Worm (Caenorhabditis elegans) whole organism, L4 larva: ENCODE results near the gene glb-24.
A peak's percentile ranks its signal among the peaks of the same experiment; 100 is the strongest.

Experiments used
- F10B5.3 ChIP-seq: sonication (generic microtip); optimal IDR thresholded peaks from 2 replicates; lab custom pipeline; 2016; ENCODE audit warnings: mild to moderate bottlenecking, missing genetic modification characterization, missing compliant biosample characterization
- F26F4.8 ChIP-seq: fragments of 200-800 bp; sonication (Bioruptor generic); conservative IDR thresholded peaks from 2 replicates; pipeline ENCODE4 v1.3.6; 2022; ENCODE audit warnings: missing genetic modification characterization, missing compliant biosample characterization
- F49E8.2 ChIP-seq: sonication (generic microtip); optimal IDR thresholded peaks from 2 replicates; lab custom pipeline; 2016; ENCODE audit warnings: missing compliant biosample characterization, mild to moderate bottlenecking, missing genetic modification characterization, borderline replicate concordance
- Y48G9A.11 ChIP-seq: fragments of 200-800 bp; sonication (Bioruptor generic); IDR thresholded peaks from 2 replicates; pipeline ENCODE4 v1.3.6; 2022; ENCODE audit warnings: missing genetic modification reagents, missing genetic modification characterization, missing compliant biosample characterization
- Y75B8A.6 ChIP-seq: fragments of 200-800 bp; sonication (Bioruptor generic); IDR thresholded peaks from 2 replicates; pipeline ENCODE4 v1.3.6; 2022; ENCODE audit warnings: missing genetic modification reagents, missing genetic modification characterization, missing compliant biosample characterization
- ZK546.5 ChIP-seq, 2 experiments: sonication (generic microtip); optimal IDR thresholded peaks; 2 replicates each; lab custom pipeline; 2017; ENCODE audit warnings: missing biosample characterization in 2 of 2, missing genetic modification characterization in 2 of 2
- aha-1 ChIP-seq: fragments of 150-350 bp; peaks from one replicate; lab custom pipeline; 2014; ENCODE audit warnings: missing biosample characterization, missing genetic modification characterization
- aly-2 ChIP-seq: sonication (generic microtip); optimal IDR thresholded peaks from 2 replicates; lab custom pipeline; 2018; ENCODE audit warnings: missing biosample characterization, missing genetic modification characterization
- ama-1 ChIP-seq: fragments of 150-350 bp; optimal IDR thresholded peaks from 2 replicates; lab custom pipeline; 2014; ENCODE audit warnings: inconsistent platforms, mixed read lengths
- ceh-20 ChIP-seq: fragments of 200-800 bp; sonication (Bioruptor generic); IDR thresholded peaks from 2 replicates; pipeline ENCODE4 v1.3.6; 2022; ENCODE audit warnings: missing genetic modification reagents, missing genetic modification characterization, missing compliant biosample characterization
- ceh-28 ChIP-seq: fragments of 150-350 bp; optimal IDR thresholded peaks from 2 replicates; lab custom pipeline; 2014; ENCODE audit warnings: missing biosample characterization, missing genetic modification reagents, missing genetic modification characterization
- ceh-44 ChIP-seq: fragments of 200-800 bp; sonication (Bioruptor generic); IDR thresholded peaks from 2 replicates; pipeline ENCODE4 v1.3.6; 2022; ENCODE audit warnings: missing genetic modification reagents, missing genetic modification characterization, missing compliant biosample characterization
- ces-1 ChIP-seq: fragments of 150-350 bp; sonication (generic microtip); optimal IDR thresholded peaks from 4 replicates; lab custom pipeline; 2014; ENCODE audit warnings: missing biosample characterization, missing genetic modification reagents, missing genetic modification characterization
- cey-2 ChIP-seq: sonication (generic microtip); optimal IDR thresholded peaks from 3 replicates; lab custom pipeline; 2017; ENCODE audit warnings: missing genetic modification characterization, mild to moderate bottlenecking, missing compliant biosample characterization, antibody characterized with exemption, borderline replicate concordance; ENCODE audit not compliant: insufficient read depth
- ctbp-1 ChIP-seq: fragments of 200-800 bp; sonication (Bioruptor generic); IDR thresholded peaks from 2 replicates; pipeline ENCODE4 v1.3.6; 2022; ENCODE audit warnings: missing genetic modification reagents, missing genetic modification characterization, missing compliant biosample characterization
- dmd-8 ChIP-seq: fragments of 200-800 bp; sonication (Bioruptor generic); IDR thresholded peaks from 2 replicates; pipeline ENCODE4 v1.3.6; 2022; ENCODE audit warnings: missing genetic modification characterization, missing compliant biosample characterization
- dpl-1 ChIP-seq: fragments of 150-350 bp; optimal IDR thresholded peaks from 2 replicates; lab custom pipeline; 2014; ENCODE audit warnings: missing biosample characterization, missing genetic modification reagents, missing genetic modification characterization
- dve-1 ChIP-seq: sonication (generic microtip); optimal IDR thresholded peaks from 2 replicates; lab custom pipeline; 2017; ENCODE audit warnings: antibody characterized with exemption, mild to moderate bottlenecking, missing genetic modification characterization, missing compliant biosample characterization; ENCODE audit not compliant: insufficient read depth
- egl-43 ChIP-seq: fragments of 200-800 bp; sonication (Bioruptor generic); IDR thresholded peaks from 2 replicates; pipeline ENCODE4 v1.3.6; 2022; ENCODE audit warnings: missing genetic modification reagents, missing genetic modification characterization, missing compliant biosample characterization
- hif-1 ChIP-seq, 2 experiments: sonication (generic microtip); optimal IDR thresholded peaks; 2 replicates each; lab custom pipeline; 2016 to 2017; ENCODE audit warnings: missing compliant biosample characterization in 2 of 2, missing genetic modification characterization in 2 of 2, missing genetic modification reagents in 2 of 2, missing genotype in 2 of 2, mild to moderate bottlenecking in 1 of 2
- hlh-11 ChIP-seq: fragments of 200-800 bp; sonication (Bioruptor generic); optimal IDR thresholded peaks from 2 replicates; lab custom pipeline; 2018; ENCODE audit warnings: mild to moderate bottlenecking, missing genetic modification characterization, missing compliant biosample characterization
- hlh-30 ChIP-seq: sonication (generic microtip); optimal IDR thresholded peaks from 2 replicates; lab custom pipeline; 2017; ENCODE audit warnings: antibody characterized with exemption, mild to moderate bottlenecking, missing genetic modification characterization, missing compliant biosample characterization; ENCODE audit not compliant: insufficient read depth
- hmg-1.1 ChIP-seq: fragments of 200-800 bp; sonication (Bioruptor generic); IDR thresholded peaks from 2 replicates; pipeline ENCODE4 v1.3.6; 2022; ENCODE audit warnings: missing genetic modification reagents, missing genetic modification characterization, missing compliant biosample characterization
- madf-5 ChIP-seq, 2 experiments: fragments of 200-800 bp; sonication (Bioruptor generic); IDR thresholded peaks; 2 replicates each; pipeline ENCODE4 v1.3.6; 2022; ENCODE audit warnings: missing compliant biosample characterization in 2 of 2, missing genetic modification characterization in 2 of 2
- madf-9 ChIP-seq: fragments of 200-800 bp; sonication (Bioruptor generic); conservative IDR thresholded peaks from 2 replicates; pipeline ENCODE4 v1.3.6; 2022; ENCODE audit warnings: missing genetic modification reagents, missing genetic modification characterization, missing compliant biosample characterization
- mdl-1 ChIP-seq, 2 experiments: fragments of 150-350 bp in 1 of 2; sonication (generic microtip) in 1 of 2; optimal IDR thresholded peaks; 2 replicates each; lab custom pipeline; 2014 to 2017; ENCODE audit warnings: missing biosample characterization in 2 of 2, missing genetic modification characterization in 2 of 2
- mdt-29 ChIP-seq: fragments of 200-800 bp; sonication (Bioruptor generic); IDR thresholded peaks from 2 replicates; pipeline ENCODE4 v1.3.6; 2022; ENCODE audit warnings: missing genetic modification reagents, missing genetic modification characterization, missing compliant biosample characterization
- mep-1 ChIP-seq: fragments of 150-350 bp; sonication (generic microtip); optimal IDR thresholded peaks from 3 replicates; lab custom pipeline; 2014; ENCODE audit warnings: missing biosample characterization, missing genetic modification characterization
- mxl-2 ChIP-seq: fragments of 200-800 bp; sonication (Bioruptor generic); conservative IDR thresholded peaks from 2 replicates; pipeline ENCODE4 v1.3.6; 2022; ENCODE audit warnings: missing genetic modification reagents, missing genetic modification characterization, missing compliant biosample characterization
- nhr-10 ChIP-seq: fragments of 150-350 bp; optimal IDR thresholded peaks from 2 replicates; lab custom pipeline; 2014; ENCODE audit warnings: missing biosample characterization, missing genetic modification characterization
- nhr-111 ChIP-seq: fragments of 200-800 bp; sonication (Bioruptor generic); optimal IDR thresholded peaks from 2 replicates; lab custom pipeline; 2018; ENCODE audit warnings: mild to moderate bottlenecking, missing genetic modification characterization, missing compliant biosample characterization
- nhr-25 ChIP-seq: sonication (generic microtip); optimal IDR thresholded peaks from 2 replicates; lab custom pipeline; 2017; ENCODE audit warnings: missing genetic modification characterization, mild to moderate bottlenecking, missing compliant biosample characterization, antibody characterized with exemption, moderate library complexity, borderline replicate concordance; ENCODE audit not compliant: insufficient read depth
- nhr-28 ChIP-seq: fragments of 150-350 bp; optimal IDR thresholded peaks from 2 replicates; lab custom pipeline; 2014; ENCODE audit warnings: missing biosample characterization, missing genetic modification characterization
- nhr-41 ChIP-seq: fragments of 200-800 bp; sonication (Bioruptor generic); IDR thresholded peaks from 2 replicates; pipeline ENCODE4 v1.3.6; 2022; ENCODE audit warnings: missing genetic modification reagents, missing genetic modification characterization, missing compliant biosample characterization
- nhr-48 ChIP-seq: sonication (generic microtip); optimal IDR thresholded peaks from 2 replicates; lab custom pipeline; 2016; ENCODE audit warnings: mild to moderate bottlenecking, missing genetic modification characterization, missing compliant biosample characterization
- nhr-6 ChIP-seq: fragments of 150-350 bp; optimal IDR thresholded peaks from 2 replicates; lab custom pipeline; 2014; ENCODE audit warnings: missing biosample characterization, missing genetic modification characterization
- rbr-2 ChIP-seq: sonication (generic microtip); optimal IDR thresholded peaks from 2 replicates; lab custom pipeline; 2016; ENCODE audit warnings: missing genotype, missing genetic modification characterization, missing compliant biosample characterization
- saeg-2 ChIP-seq: fragments of 200-800 bp; sonication (Bioruptor generic); IDR thresholded peaks from 2 replicates; pipeline ENCODE4 v1.3.6; 2022; ENCODE audit warnings: missing genetic modification reagents, missing genetic modification characterization, missing compliant biosample characterization
- snpc-1.2 ChIP-seq: fragments of 200-800 bp; sonication (Bioruptor generic); IDR thresholded peaks from 2 replicates; pipeline ENCODE4 v1.3.6; 2022; ENCODE audit warnings: missing genetic modification reagents, missing genetic modification characterization, missing compliant biosample characterization
- snpc-4 ChIP-seq: fragments of 150-350 bp; optimal IDR thresholded peaks from 2 replicates; lab custom pipeline; 2014; ENCODE audit warnings: missing biosample characterization, missing genetic modification characterization
- unc-130 ChIP-seq: sonication (generic microtip); optimal IDR thresholded peaks from 2 replicates; lab custom pipeline; 2016; ENCODE audit warnings: missing genetic modification reagents, missing genetic modification characterization, missing compliant biosample characterization
- unc-62 ChIP-seq, 3 experiments: fragments of 150-350 bp in 1 of 3; sonication (generic microtip); optimal IDR thresholded peaks in 2 of 3; peaks in 1 of 3; 1 replicate in 1 of 3; 2 replicates in 2 of 3; lab custom pipeline; 2014 to 2017; ENCODE audit warnings: missing biosample characterization in 3 of 3, missing genetic modification characterization in 3 of 3, missing genetic modification reagents in 3 of 3, missing genotype in 1 of 3
- zag-1 ChIP-seq: fragments of 150-350 bp; optimal IDR thresholded peaks from 2 replicates; lab custom pipeline; 2014; ENCODE audit warnings: missing biosample characterization, missing genetic modification characterization
- zfp-2 ChIP-seq: sonication (generic microtip); optimal IDR thresholded peaks from 2 replicates; lab custom pipeline; 2016; ENCODE audit warnings: mild to moderate bottlenecking, missing genetic modification characterization, missing compliant biosample characterization
- zfp-3 ChIP-seq: fragments of 200-800 bp; sonication (Bioruptor generic); conservative IDR thresholded peaks from 2 replicates; pipeline ENCODE4 v1.3.6; 2022; ENCODE audit warnings: missing genetic modification reagents, missing genetic modification characterization, missing compliant biosample characterization
- zip-11 ChIP-seq: fragments of 200-800 bp; sonication (Bioruptor generic); IDR thresholded peaks from 2 replicates; pipeline ENCODE4 v1.3.6; 2022; ENCODE audit warnings: missing genetic modification characterization, missing compliant biosample characterization
- zip-2 ChIP-seq: fragments of 150-350 bp; optimal IDR thresholded peaks from 2 replicates; lab custom pipeline; 2014; ENCODE audit warnings: missing biosample characterization, missing genetic modification characterization
- ztf-7 ChIP-seq: fragments of 150-350 bp; optimal IDR thresholded peaks from 2 replicates; lab custom pipeline; 2014; ENCODE audit warnings: missing biosample characterization, missing genetic modification characterization

Gene glb-24

DNA sequence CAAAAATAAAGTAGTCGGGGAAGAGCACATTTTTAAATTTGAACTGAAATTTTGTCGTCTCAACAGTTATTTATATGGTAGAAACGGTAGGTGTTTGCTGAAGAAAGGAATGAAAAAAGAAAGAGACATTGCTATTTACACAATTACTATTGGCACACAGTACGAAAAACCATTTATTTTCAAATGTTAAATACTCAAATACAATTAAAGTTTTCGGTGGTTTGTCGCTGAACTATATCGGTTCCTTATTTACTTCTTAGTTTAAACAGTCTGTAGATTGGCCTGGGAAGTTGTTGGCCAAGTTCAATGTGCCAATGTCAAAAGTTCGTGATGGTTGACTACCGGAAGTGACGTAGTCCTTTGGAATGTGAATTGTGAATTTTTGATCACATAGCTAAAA is 18.3 kb upstream of the glb-24 start, which contains the start of gene ttr-27:
Gene ttr-27, minus strand, starts transcription at position 45 of the 400 bp plus-strand sequence.
- TF ChIP-seq nhr-41 (GFP tag; lab: Robert Waterston, UW) (no peak), aly-2 (tag; lab: Kevin White, UChicago) (no peak), ctbp-1 (no peak), cey-2 (tag; lab: Kevin White, UChicago) (no peak), ceh-44 (GFP tag; lab: Robert Waterston, UW) (no peak), madf-5 (GFP tag; IDR thresholded peaks at IDR 0.05; lab: Robert Waterston, UW) (no peak), rbr-2 (tag; lab: Kevin White, UChicago) (no peak), hlh-11 (no peak), saeg-2 (GFP tag; lab: Robert Waterston, UW) (no peak), ama-1 (lab: Kevin White, UChicago) (no peak), mdt-29 (no peak), hlh-30 (no peak), nhr-6 (tag; lab: Kevin White, UChicago) (no peak), dmd-8 (no peak), F26F4.8 (no peak), ZK546.5 (tag; optimal IDR thresholded peaks at IDR 0.05; lab: Kevin White, UChicago) (no peak)

DNA sequence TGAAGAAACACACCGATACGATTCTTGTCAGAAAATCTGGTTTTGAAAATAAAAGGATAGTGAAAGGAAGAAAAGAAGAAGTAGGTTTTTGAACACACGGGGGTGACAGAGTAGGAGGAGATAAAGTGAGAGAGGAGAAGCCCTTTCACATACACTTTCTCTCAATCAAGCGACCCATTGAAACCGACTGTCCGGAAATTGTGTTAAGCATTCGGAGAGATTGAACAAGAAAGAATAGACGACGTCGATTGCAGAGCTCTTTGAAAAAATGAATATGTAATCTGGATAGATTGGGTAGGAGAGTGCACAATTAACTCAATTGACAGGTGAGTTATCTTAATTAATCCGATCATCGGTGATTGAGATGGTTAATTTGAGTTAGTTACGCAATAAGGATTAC is 15.5 kb upstream of the glb-24 start:
- TF ChIP-seq dve-1 (tag; lab: Kevin White, UChicago) = no peak
- TF ChIP-seq ctbp-1 = no peak
- no peak for TF ChIP-seq snpc-1.2 (GFP tag; lab: Robert Waterston, UW)
- TF ChIP-seq ces-1 (GFP tag; lab: Kevin White, UChicago) = peak; percentile 46
- TF ChIP-seq ztf-7 (tag; lab: Kevin White, UChicago) = no peak
- TF ChIP-seq aha-1 (tag; lab: Kevin White, UChicago) = peak; percentile 49
- no peak for TF ChIP-seq aly-2 (tag; lab: Kevin White, UChicago)
- no peak for TF ChIP-seq ama-1 (lab: Kevin White, UChicago)
- TF ChIP-seq snpc-4 (tag; lab: Kevin White, UChicago) = no peak
- TF ChIP-seq hmg-1.1 = no peak
- no peak for TF ChIP-seq egl-43
- TF ChIP-seq nhr-111 = no peak
- no peak for TF ChIP-seq zip-11
- TF ChIP-seq F49E8.2 = no peak

DNA sequence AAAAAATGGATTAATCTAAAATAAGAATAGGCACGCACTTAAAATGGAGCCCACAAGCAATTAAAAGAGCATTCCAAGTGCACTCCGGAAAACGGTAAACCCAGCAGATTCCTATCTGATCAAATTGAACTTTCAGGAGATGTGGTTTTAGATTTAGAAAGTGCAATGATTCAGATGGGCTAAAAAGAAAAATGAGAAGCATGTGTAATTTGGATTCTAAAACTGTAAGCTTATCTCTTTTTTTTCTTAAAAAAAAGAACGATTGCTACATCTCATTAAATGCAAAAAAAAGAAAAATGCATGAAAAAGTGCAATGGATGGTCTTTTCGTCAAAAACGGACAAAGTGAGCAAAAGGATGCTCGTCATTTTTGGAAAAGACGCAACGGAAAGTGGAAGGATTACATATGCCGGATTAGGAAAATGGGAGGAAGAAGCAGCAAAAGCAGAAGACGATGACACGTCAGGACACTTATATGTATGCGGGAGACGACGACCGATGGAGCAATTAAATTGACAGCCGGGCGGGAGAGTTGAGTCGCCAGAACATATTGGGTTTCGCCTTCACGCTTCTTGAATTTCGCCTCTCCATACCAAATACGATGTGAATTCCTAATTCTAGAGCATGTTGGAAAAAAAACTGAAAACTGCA is 12.9 kb upstream of the glb-24 start:
- no peak for TF ChIP-seq zip-2 (tag; lab: Kevin White, UChicago)
- TF ChIP-seq unc-62 (GFP tag; optimal IDR thresholded peaks at IDR 0.05 in 1 of 2; lab: Kevin White, UChicago) = peak in 1 of 2 experiments; percentile 76
- TF ChIP-seq unc-62 (tag; optimal IDR thresholded peaks at IDR 0.05; lab: Kevin White, UChicago) = no peak
- no peak for TF ChIP-seq zag-1 (tag; lab: Kevin White, UChicago)
- no peak for TF ChIP-seq nhr-28 (tag; lab: Kevin White, UChicago)
- no peak for TF ChIP-seq Y48G9A.11
- TF ChIP-seq unc-130 = no peak
- no peak for TF ChIP-seq nhr-10 (tag; lab: Kevin White, UChicago)
- no peak for TF ChIP-seq F10B5.3 (tag; lab: Kevin White, UChicago)
- TF ChIP-seq cey-2 (tag; lab: Kevin White, UChicago) = no peak
- no peak for TF ChIP-seq hif-1 (tag; optimal IDR thresholded peaks at IDR 0.05; lab: Kevin White, UChicago)
- TF ChIP-seq zfp-2 (tag; lab: Kevin White, UChicago) = no peak
- TF ChIP-seq zfp-3 = no peak
- no peak for TF ChIP-seq ceh-28 (tag; lab: Kevin White, UChicago)
- no peak for TF ChIP-seq Y75B8A.6 (GFP tag; lab: Robert Waterston, UW)
- TF ChIP-seq mxl-2 (GFP tag; lab: Robert Waterston, UW) = no peak
- no peak for TF ChIP-seq nhr-48 (tag; lab: Kevin White, UChicago)
- no peak for TF ChIP-seq mep-1
- TF ChIP-seq dpl-1 = no peak
- no peak for TF ChIP-seq nhr-25
- TF ChIP-seq aha-1 (tag; lab: Kevin White, UChicago) = peak; percentile 43
- no peak for TF ChIP-seq mdl-1 (tag; optimal IDR thresholded peaks at IDR 0.05; lab: Kevin White, UChicago)
- 0 out of 2 replicates have a peak, but pooled peaks have one; percentile 29 for TF ChIP-seq ceh-20 (GFP tag; lab: Robert Waterston, UW)
- TF ChIP-seq rbr-2 (tag; lab: Kevin White, UChicago) = no peak
- TF ChIP-seq madf-9 (GFP tag; lab: Robert Waterston, UW) = no peak
